Fruit fly (Drosophila melanogaster): ENCODE data around the gene CG14882.

The CG14882 gene

dm6 chr3R:16449187-16449973, 6.4 kb downstream of the CG14882 start:
- TF ChIP-seq Sox102F (GFP tag; optimal IDR thresholded peaks at IDR 0.05) (peak; percentile 81), pdm3 (GFP tag; optimal IDR thresholded peaks at IDR 0.05) (peak; percentile 99), ss (GFP tag; optimal IDR thresholded peaks at IDR 0.05) (peak; percentile 98), Eip75B (GFP tag; optimal IDR thresholded peaks at IDR 0.05) (peak; percentile 99), fkh (GFP tag; optimal IDR thresholded peaks at IDR 0.05) (peak; percentile 67), CG32006 (GFP tag; optimal IDR thresholded peaks at IDR 0.05) (peak; percentile 99), acj6 (GFP tag; optimal IDR thresholded peaks at IDR 0.05) (peak; percentile 98), Ets21C (GFP tag; optimal IDR thresholded peaks at IDR 0.05) (peak; percentile 86), fd59A (GFP tag; optimal IDR thresholded peaks at IDR 0.05) (peak; percentile 99), CG11762 (GFP tag; optimal IDR thresholded peaks at IDR 0.05; ENCODE audit: insufficient read depth) (peak; percentile 93), CG3032 (tag; optimal IDR thresholded peaks at IDR 0.05) (peak; percentile 99), Eip78C (GFP tag) (peak; percentile 99), salr (GFP tag; optimal IDR thresholded peaks at IDR 0.05) (peak; percentile 97 to 99), OdsH (GFP tag; optimal IDR thresholded peaks at IDR 0.05) (peak; percentile 97), CG10669 (GFP tag; optimal IDR thresholded peaks at IDR 0.05) (peak; percentile 99), spab (GFP tag; optimal IDR thresholded peaks at IDR 0.05) (peak; percentile 99), CG11294 (GFP tag; IDR thresholded peaks at IDR 0.05) (peak; percentile 98), CG8119 (GFP tag; IDR thresholded peaks at IDR 0.05) (peak; percentile 93), CG3919 (GFP tag; optimal IDR thresholded peaks at IDR 0.05) (peak; percentile 99), CG8632 (GFP tag; optimal IDR thresholded peaks at IDR 0.05) (peak; percentile 93), esn (GFP tag; optimal IDR thresholded peaks at IDR 0.05) (peak; percentile 92), Gug (GFP tag; IDR thresholded peaks at IDR 0.05) (peak; percentile 99), lz (GFP tag; optimal IDR thresholded peaks at IDR 0.05) (peak; percentile 94), cyc (GFP tag; optimal IDR thresholded peaks at IDR 0.05) (peak; percentile 95), topi (GFP tag; optimal IDR thresholded peaks at IDR 0.05) (peak; percentile 92), CG6276 (GFP tag; optimal IDR thresholded peaks at IDR 0.05) (peak; percentile 89), CG16779 (tag; optimal IDR thresholded peaks at IDR 0.05) (peak; percentile 94), Sox15 (GFP tag; optimal IDR thresholded peaks at IDR 0.05) (peak; percentile 96), CG6808 (GFP tag; optimal IDR thresholded peaks at IDR 0.05) (peak; percentile 98), CG9139 (GFP tag; optimal IDR thresholded peaks at IDR 0.05) (peak; percentile 97), CG10631 (GFP tag; optimal IDR thresholded peaks at IDR 0.05) (peak; percentile 99), Hr39 (GFP tag; optimal IDR thresholded peaks at IDR 0.05) (peak; percentile 93), Sox14 (GFP tag; optimal IDR thresholded peaks at IDR 0.05) (peak; percentile 99), CG8319 (GFP tag; optimal IDR thresholded peaks at IDR 0.05) (peak; percentile 95), CG11902 (GFP tag; optimal IDR thresholded peaks at IDR 0.05) (peak; percentile 99), CG15336 (GFP tag; IDR thresholded peaks at IDR 0.05) (peak; percentile 96), eg (GFP tag; IDR thresholded peaks at IDR 0.05) (peak; percentile 99), fd85E (GFP tag; optimal IDR thresholded peaks at IDR 0.05) (peak; percentile 76), Blimp-1 (GFP tag; optimal IDR thresholded peaks at IDR 0.05) (peak; percentile 37), CG31627 (GFP tag; optimal IDR thresholded peaks at IDR 0.05) (peak; percentile 92), dac (GFP tag; optimal IDR thresholded peaks at IDR 0.05) (peak; percentile 97), Hr38 (GFP tag; optimal IDR thresholded peaks at IDR 0.05) (peak; percentile 92), CG34406 (GFP tag; optimal IDR thresholded peaks at IDR 0.05) (peak; percentile 92), CG6854 (GFP tag; optimal IDR thresholded peaks at IDR 0.05) (peak; percentile 37), dsx (GFP tag; optimal IDR thresholded peaks at IDR 0.05; ENCODE audit: poor library complexity, severe bottlenecking) (peak; percentile 98), CG6792 (GFP tag; optimal IDR thresholded peaks at IDR 0.05) (peak; percentile 97), Eip93F (GFP tag; optimal IDR thresholded peaks at IDR 0.05) (no peak), Smox (GFP tag; optimal IDR thresholded peaks at IDR 0.05) (no peak), CG1621 (tag; optimal IDR thresholded peaks at IDR 0.05) (peak; percentile 98), Met (GFP tag; optimal IDR thresholded peaks at IDR 0.05) (peak; percentile 87)

All from whole organism, prepupa.